Fruit fly (Drosophila melanogaster): ENCODE measurements around the gene CG32795.

CG32795 gene

DNA sequence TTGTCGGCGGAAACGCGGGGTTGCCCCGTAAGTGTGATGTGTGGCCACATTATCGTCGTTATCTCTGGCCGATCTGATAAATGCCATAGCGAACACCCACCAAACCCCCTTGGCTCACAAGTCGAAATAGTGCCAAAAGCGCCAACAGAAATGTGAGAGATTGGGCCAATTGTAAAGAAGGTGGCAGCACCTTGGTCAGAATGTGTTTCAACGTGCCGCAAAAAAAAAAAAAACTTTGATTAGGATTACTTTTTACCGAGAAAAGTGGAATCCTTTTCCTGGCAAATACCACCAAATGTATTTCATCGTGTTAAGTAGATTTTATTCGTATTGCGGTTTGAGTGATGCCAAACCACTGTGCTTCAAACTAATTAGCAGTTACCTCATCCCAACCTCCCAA, 47.3 kb downstream of the CG32795 start (continued):
- TF ChIP-seq CG3995 (GFP tag; optimal IDR thresholded peaks at IDR 0.05) (peak; percentile 52), CG8478 (optimal IDR thresholded peaks at IDR 0.05) (no peak), HLH4C (GFP tag; IDR thresholded peaks at IDR 0.05; ENCODE audit: partially characterized antibody) (no peak), jigr1 (GFP tag; IDR thresholded peaks at IDR 0.05) (peak; percentile 78; the same call in 2 of the 3 replicates), pan (optimal IDR thresholded peaks at IDR 0.05) (no peak), pan (GFP tag; optimal IDR thresholded peaks at IDR 0.05 in 1 of 2, IDR thresholded peaks at IDR 0.05 in 1 of 2) (peak in 1 of 2 experiments; percentile 93), BtbVII (GFP tag; optimal IDR thresholded peaks at IDR 0.05) (peak; percentile 85), bcd (GFP tag; optimal IDR thresholded peaks at IDR 0.05) (peak; percentile 74), Hsf (GFP tag; optimal IDR thresholded peaks at IDR 0.05) (peak; percentile 76), CG3407 (GFP tag; optimal IDR thresholded peaks at IDR 0.05) (no peak), slbo (GFP tag; IDR thresholded peaks at IDR 0.05) (peak; percentile 96), kay (GFP tag; optimal IDR thresholded peaks at IDR 0.05) (peak; percentile 14), CG13424 (tag; optimal IDR thresholded peaks at IDR 0.05) (peak; percentile 74), chm (GFP tag; IDR thresholded peaks at IDR 0.05) (peak; percentile 56; the same call in 1 of the 2 replicates), br (optimal IDR thresholded peaks at IDR 0.05) (no peak), mam (GFP tag; optimal IDR thresholded peaks at IDR 0.05) (peak; percentile 88), ranshi (GFP tag; IDR thresholded peaks at IDR 0.05) (peak; percentile 84), pita (GFP tag; optimal IDR thresholded peaks at IDR 0.05) (no peak), peb (GFP tag; IDR thresholded peaks at IDR 0.05) (peak; percentile 67), CG14441 (GFP tag; IDR thresholded peaks at IDR 0.05) (peak; percentile 94), CG3838 (GFP tag; optimal IDR thresholded peaks at IDR 0.05) (no peak), CG17829 (tag; optimal IDR thresholded peaks at IDR 0.05) (no peak), sc (optimal IDR thresholded peaks at IDR 0.05) (no peak), sc (GFP tag; optimal IDR thresholded peaks at IDR 0.05) (no peak), Dip3 (GFP tag; optimal IDR thresholded peaks at IDR 0.05) (peak; percentile 86), CG5245 (GFP tag; optimal IDR thresholded peaks at IDR 0.05) (peak; percentile 53), Six4 (GFP tag; optimal IDR thresholded peaks at IDR 0.05) (peak; percentile 56), CG18599 (GFP tag; optimal IDR thresholded peaks at IDR 0.05) (peak; percentile 92), CG12659 (GFP tag; optimal IDR thresholded peaks at IDR 0.05) (peak; percentile 86), cg (GFP tag; optimal IDR thresholded peaks at IDR 0.05) (no peak), oc (tag; optimal IDR thresholded peaks at IDR 0.05) (no peak), CG10654 (GFP tag; optimal IDR thresholded peaks at IDR 0.05) (peak; percentile 59), scrt (GFP tag; optimal IDR thresholded peaks at IDR 0.05) (peak; percentile 63), CG4820 (GFP tag; optimal IDR thresholded peaks at IDR 0.05) (peak; percentile 54), Antp (GFP tag; optimal IDR thresholded peaks at IDR 0.05) (peak; percentile 88), CG8944 (GFP tag; optimal IDR thresholded peaks at IDR 0.05) (peak; percentile 77), wek (GFP tag; optimal IDR thresholded peaks at IDR 0.05) (no peak), Dll (GFP tag; IDR thresholded peaks at IDR 0.05; ENCODE audit: partially characterized antibody) (no peak), exex (tag; optimal IDR thresholded peaks at IDR 0.05) (peak; percentile 85), Mes4 (GFP tag; optimal IDR thresholded peaks at IDR 0.05) (peak; percentile 67), HHEX (GFP tag; optimal IDR thresholded peaks at IDR 0.05) (peak; percentile 82), danr (GFP tag; IDR thresholded peaks at IDR 0.05) (peak; percentile 73), grau (tag; optimal IDR thresholded peaks at IDR 0.05) (peak; percentile 73), Atf6 (GFP tag; IDR thresholded peaks at IDR 0.05) (peak; percentile 94), otp (GFP tag; IDR thresholded peaks at IDR 0.05) (peak; percentile 83; the same call in 2 of the 3 replicates), caup (GFP tag; optimal IDR thresholded peaks at IDR 0.05; ENCODE audit: severe bottlenecking) (peak; percentile 83), CG15514 (GFP tag; optimal IDR thresholded peaks at IDR 0.05) (peak; percentile 73), Tbp (GFP tag; optimal IDR thresholded peaks at IDR 0.05) (no peak), lov (optimal IDR thresholded peaks at IDR 0.05) (no peak), lov (GFP tag; IDR thresholded peaks at IDR 0.05) (peak; percentile 79; the same call in 2 of the 3 replicates), usp (GFP tag; optimal IDR thresholded peaks at IDR 0.05) (no peak), Bteb2 (GFP tag; optimal IDR thresholded peaks at IDR 0.05) (peak; percentile 73), CG8359 (GFP tag; optimal IDR thresholded peaks at IDR 0.05; ENCODE audit: borderline replicate concordance) (no peak)

Measured in whole organism, embryonic.